Worm (Caenorhabditis elegans) whole organism, L3 larva: ENCODE measurements around the gene F53A9.7.

Experiments
- ZK546.5 ChIP-seq: sonication (generic microtip); optimal IDR thresholded peaks from 2 replicates; lab custom pipeline; 2017; ENCODE audit warnings: missing biosample characterization, missing genetic modification characterization
- ceh-82 ChIP-seq: fragments of 150-350 bp; optimal IDR thresholded peaks from 2 replicates; lab custom pipeline; 2014; ENCODE audit warnings: missing biosample characterization, missing genetic modification characterization
- nhr-43 ChIP-seq: sonication (generic microtip); optimal IDR thresholded peaks from 2 replicates; lab custom pipeline; 2016; ENCODE audit warnings: mild to moderate bottlenecking, missing genetic modification characterization, missing compliant biosample characterization; ENCODE audit not compliant: poor library complexity, severe bottlenecking
- pqm-1 ChIP-seq: fragments of 150-350 bp; optimal IDR thresholded peaks from 2 replicates; lab custom pipeline; 2017; ENCODE audit warnings: missing biosample characterization, missing genetic modification characterization, inconsistent platforms
- ztf-11 ChIP-seq: fragments of 150-350 bp; optimal IDR thresholded peaks from 2 replicates; lab custom pipeline; 2014; ENCODE audit warnings: missing biosample characterization, missing genetic modification characterization

ce11 chrX:8704830-8705229 lies 11.9 kb downstream of the F53A9.7 start:
- TF ChIP-seq pqm-1 (no peak), ztf-11 (tag; lab: Kevin White, UChicago) (no peak), ceh-82 (tag; lab: Kevin White, UChicago) (no peak), nhr-43 (tag; lab: Kevin White, UChicago) (no peak), ZK546.5 (tag; lab: Kevin White, UChicago) (no peak)
